Worm (Caenorhabditis elegans): ENCODE results near the gene C09G12.17.

DNA sequence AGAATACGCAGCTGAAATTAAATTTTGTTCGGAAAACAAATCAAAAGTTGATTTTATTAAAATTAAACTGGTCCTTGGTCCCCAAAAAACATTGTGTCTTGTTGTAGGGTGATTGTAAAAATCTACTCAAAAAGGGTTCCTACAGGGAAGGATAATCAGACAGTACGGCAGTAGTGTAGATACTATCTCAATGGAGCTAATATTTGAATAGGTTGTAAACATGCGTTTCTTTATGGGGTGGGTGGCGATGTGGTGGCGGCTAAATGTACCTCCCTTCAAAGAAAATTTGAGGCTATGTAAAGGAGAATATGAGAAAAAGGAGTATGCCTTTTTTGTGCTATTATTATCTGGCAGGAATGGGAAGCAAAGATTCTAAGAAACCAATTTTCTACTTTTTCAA is 43.7 kb downstream of the C09G12.17 start:
- TF ChIP-seq nhr-12 (tag; optimal IDR thresholded peaks at IDR 0.05) (no peak), nhr-237 (tag; optimal IDR thresholded peaks at IDR 0.05) (no peak), ces-1 (GFP tag; optimal IDR thresholded peaks at IDR 0.05) (no peak), ceh-43 (GFP tag; optimal IDR thresholded peaks at IDR 0.05) (no peak), elt-3 (tag; optimal IDR thresholded peaks at IDR 0.05) (no peak), elt-1 (tag; optimal IDR thresholded peaks at IDR 0.05; ENCODE audit: borderline replicate concordance, insufficient read depth) (no peak), unc-62 (GFP tag; optimal IDR thresholded peaks at IDR 0.05) (no peak), nhr-76 (tag; optimal IDR thresholded peaks at IDR 0.05) (no peak), tbx-8 (GFP tag; optimal IDR thresholded peaks at IDR 0.05) (no peak), lsy-2 (tag; optimal IDR thresholded peaks at IDR 0.05) (no peak), snpc-4 (tag; optimal IDR thresholded peaks at IDR 0.05) (no peak), cnd-1 (tag; optimal IDR thresholded peaks at IDR 0.05) (no peak), sptf-1 (tag; optimal IDR thresholded peaks at IDR 0.05) (no peak), nhr-28 (tag; optimal IDR thresholded peaks at IDR 0.05) (no peak)

All from whole organism, mixed stage, embryonic.